Worm (Caenorhabditis elegans) whole organism, mixed stage, embryonic: ENCODE results near the gene F47G3.4.

ENCODE experiments used
- blmp-1 ChIP-seq: fragments of 150-350 bp; optimal IDR thresholded peaks from 2 replicates; lab custom pipeline; 2014; ENCODE audit warnings: missing biosample characterization, missing genetic modification characterization
- cnd-1 ChIP-seq: fragments of 200-800 bp; sonication (Bioruptor generic); optimal IDR thresholded peaks from 2 replicates; lab custom pipeline; 2018; ENCODE audit warnings: mild to moderate bottlenecking, missing genetic modification characterization, missing compliant biosample characterization
- hlh-1 ChIP-seq: fragments of 150-350 bp; optimal IDR thresholded peaks from 2 replicates; lab custom pipeline; 2014; ENCODE audit warnings: missing biosample characterization, missing genetic modification reagents, missing genetic modification characterization
- lin-13 ChIP-seq: fragments of 150-350 bp; optimal IDR thresholded peaks from 2 replicates; lab custom pipeline; 2014; ENCODE audit warnings: missing biosample characterization, missing genetic modification characterization
- mep-1 ChIP-seq: fragments of 150-350 bp; optimal IDR thresholded peaks from 2 replicates; lab custom pipeline; 2017; ENCODE audit warnings: missing biosample characterization, missing genetic modification reagents, missing genetic modification characterization, inconsistent platforms
- nhr-12 ChIP-seq: fragments of 150-350 bp; optimal IDR thresholded peaks from 2 replicates; lab custom pipeline; 2014; ENCODE audit warnings: missing biosample characterization, missing genetic modification characterization
- nhr-2 ChIP-seq: fragments of 150-350 bp; optimal IDR thresholded peaks from 2 replicates; lab custom pipeline; 2014; ENCODE audit warnings: missing biosample characterization, missing genetic modification characterization
- nhr-28 ChIP-seq: fragments of 150-350 bp; optimal IDR thresholded peaks from 2 replicates; lab custom pipeline; 2014; ENCODE audit warnings: missing biosample characterization, missing genetic modification characterization
- nhr-76 ChIP-seq: sonication (generic microtip); optimal IDR thresholded peaks from 2 replicates; lab custom pipeline; 2017; ENCODE audit warnings: missing biosample characterization, missing genetic modification characterization
- pha-4 ChIP-seq: fragments of 150-350 bp; optimal IDR thresholded peaks from 2 replicates; lab custom pipeline; 2018; ENCODE audit warnings: missing biosample characterization, missing genetic modification reagents, missing genetic modification characterization
- snpc-4 ChIP-seq: fragments of 150-350 bp; optimal IDR thresholded peaks from 2 replicates; lab custom pipeline; 2014; ENCODE audit warnings: missing biosample characterization, missing genetic modification characterization
- sptf-1 ChIP-seq: sonication (generic microtip); optimal IDR thresholded peaks from 2 replicates; lab custom pipeline; 2017; ENCODE audit warnings: mild to moderate bottlenecking, missing genetic modification characterization, moderate library complexity, missing compliant biosample characterization
- unc-62 ChIP-seq: fragments of 150-350 bp; optimal IDR thresholded peaks from 2 replicates; lab custom pipeline; 2014; ENCODE audit warnings: missing biosample characterization, missing genetic modification reagents, missing genetic modification characterization
- ztf-11 ChIP-seq: fragments of 150-350 bp; optimal IDR thresholded peaks from 2 replicates; lab custom pipeline; 2014; ENCODE audit warnings: missing biosample characterization, missing genetic modification characterization

DNA sequence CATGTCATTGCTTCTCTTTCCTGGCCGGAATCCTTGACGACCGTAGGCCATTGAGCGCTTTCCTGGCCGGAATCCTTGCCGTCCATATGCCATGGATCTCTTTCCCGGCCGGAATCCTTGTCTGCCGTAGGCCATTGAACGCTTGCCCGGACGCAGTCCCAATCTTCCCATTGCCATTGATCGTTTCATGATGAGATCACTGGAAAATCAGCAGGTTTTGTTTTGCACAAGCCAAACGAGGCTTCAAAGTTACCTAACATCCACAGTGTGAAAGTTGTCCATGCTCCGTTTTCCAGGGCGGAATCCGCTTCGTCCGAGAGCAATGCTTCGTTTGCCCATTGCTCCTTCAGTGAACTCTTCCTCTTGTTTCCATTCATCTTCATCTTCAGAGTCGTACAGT lies 37.3 kb upstream of the F47G3.4 start:
- TF ChIP-seq nhr-12 (tag; lab: Kevin White, UChicago) (no peak), lin-13 (no peak), snpc-4 (tag; lab: Kevin White, UChicago) (no peak), unc-62 (GFP tag; lab: Kevin White, UChicago) (no peak), nhr-28 (tag; lab: Kevin White, UChicago) (no peak), pha-4 (no peak), sptf-1 (no peak), ztf-11 (tag; lab: Kevin White, UChicago) (no peak), hlh-1 (no peak), nhr-76 (tag; lab: Kevin White, UChicago) (no peak), blmp-1 (tag; lab: Kevin White, UChicago) (no peak), mep-1 (tag; lab: Kevin White, UChicago) (no peak), nhr-2 (tag; lab: Kevin White, UChicago) (no peak), cnd-1 (no peak)
